Worm (Caenorhabditis elegans): ENCODE results near the gene glb-1.

DNA sequence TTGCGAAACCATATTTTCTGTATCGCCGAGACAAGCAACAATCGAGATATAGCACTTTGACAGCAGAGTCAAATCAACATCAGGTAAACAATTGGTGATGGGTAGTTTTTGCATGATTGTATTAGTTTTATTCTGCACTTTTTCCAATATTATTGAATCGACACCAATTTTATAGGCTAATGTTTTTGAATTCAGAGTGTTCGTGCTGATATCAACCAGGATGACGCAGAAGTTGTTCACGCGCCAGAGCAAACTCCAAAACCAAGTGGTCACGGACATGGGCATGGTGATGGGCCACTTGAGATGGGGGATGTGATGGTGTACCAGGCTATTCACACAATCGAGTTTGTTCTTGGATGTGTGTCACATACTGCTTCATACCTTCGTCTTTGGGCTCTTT, 13.0 kb downstream of the glb-1 start:
- TF ChIP-seq nhr-237 (tag; optimal IDR thresholded peaks at IDR 0.05) (no peak), mml-1 (tag; optimal IDR thresholded peaks at IDR 0.05) (no peak), egl-27 (tag; optimal IDR thresholded peaks at IDR 0.05) (no peak), pha-4 (tag; optimal IDR thresholded peaks at IDR 0.05) (no peak)

Data from whole organism, L3 larva.